Fruit fly (Drosophila melanogaster) whole organism: ENCODE measurements around the gene CG6125.

Experiments used
- CG8478 ChIP-seq: fragments of >200 bp; optimal IDR thresholded peaks from 2 replicates; lab custom pipeline; 2018; ENCODE audit warnings: inconsistent platforms
- Dll ChIP-seq: fragments of >200 bp; optimal IDR thresholded peaks from 2 replicates; lab custom pipeline; 2017
- EcR ChIP-seq, 2 experiments: fragments of >200 bp; optimal IDR thresholded peaks; 2 replicates each; lab custom pipeline; 2017; ENCODE audit warnings: missing biosample characterization in 2 of 2, missing genetic modification characterization in 2 of 2, missing genetic modification reagents in 2 of 2
- pan ChIP-seq: fragments of >200 bp; optimal IDR thresholded peaks from 2 replicates; lab custom pipeline; 2017
- psq ChIP-seq: fragments of >200 bp; optimal IDR thresholded peaks from 2 replicates; lab custom pipeline; 2017
- usp ChIP-seq: fragments of >200 bp; optimal IDR thresholded peaks from 2 replicates; lab custom pipeline; 2017; ENCODE audit warnings: missing biosample characterization, missing genetic modification characterization, mixed read lengths

The CG6125 gene

DNA sequence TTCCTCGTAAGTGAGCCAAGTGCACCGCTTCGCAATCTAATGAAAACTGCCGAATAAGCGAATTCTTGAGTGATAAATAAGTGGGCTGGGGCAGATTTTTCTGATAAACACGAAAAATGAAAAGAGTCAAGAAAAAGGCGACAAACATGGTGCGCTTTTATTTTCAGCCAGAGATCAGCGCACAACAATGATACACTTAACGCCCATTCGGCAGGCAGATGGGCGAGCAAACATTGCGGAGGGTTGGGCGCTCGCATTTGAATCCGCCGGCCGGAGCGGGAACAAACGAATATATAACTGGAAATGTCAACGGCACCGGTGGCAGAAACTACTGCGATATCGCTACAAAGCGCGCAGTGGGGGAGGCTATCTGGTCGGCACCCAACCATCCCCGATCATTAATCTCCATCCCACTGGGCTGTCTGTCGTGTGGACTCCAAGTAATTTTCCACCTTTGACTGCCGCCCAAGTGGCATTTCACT is at the start of gene CG6125:
Gene CG6125 (minus strand): TSS at position 51 of the 482 bp plus-strand sequence.
- TF ChIP-seq CG8478, result no peak
- TF ChIP-seq usp (GFP tag; lab: Kevin White, UChicago), result no peak
- no peak for TF ChIP-seq pan (lab: Kevin White, UChicago)
- no peak for TF ChIP-seq EcR (GFP tag; optimal IDR thresholded peaks at IDR 0.05; lab: Kevin White, UChicago)
- TF ChIP-seq psq (lab: Kevin White, UChicago), result no peak

- no peak for TF ChIP-seq EcR (GFP tag; optimal IDR thresholded peaks at IDR 0.05; lab: Kevin White, UChicago)
- no peak for TF ChIP-seq psq (lab: Kevin White, UChicago)
- no peak for TF ChIP-seq usp (GFP tag; lab: Kevin White, UChicago)
- TF ChIP-seq CG8478, result no peak
- TF ChIP-seq pan (lab: Kevin White, UChicago), result no peak
Measured at dm6 chr3R:15451344-15452107, 44.7 kb upstream of the CG6125 start.

dm6 chr3R:15448657-15449056 is 41.8 kb upstream of the CG6125 start:
- TF ChIP-seq CG8478 (no peak), pan (lab: Kevin White, UChicago) (no peak), EcR (GFP tag; optimal IDR thresholded peaks at IDR 0.05; lab: Kevin White, UChicago) (no peak), usp (GFP tag; lab: Kevin White, UChicago) (no peak), Dll (lab: Kevin White, UChicago) (peak; percentile 45), psq (lab: Kevin White, UChicago) (no peak)

dm6 chr3R:15447791-15448190 is 40.9 kb upstream of the CG6125 start:
- TF ChIP-seq psq (lab: Kevin White, UChicago) (no peak), Dll (lab: Kevin White, UChicago) (no peak), CG8478 (no peak), usp (GFP tag; lab: Kevin White, UChicago) (no peak), pan (lab: Kevin White, UChicago) (no peak), EcR (GFP tag; optimal IDR thresholded peaks at IDR 0.05; lab: Kevin White, UChicago) (no peak)

DNA sequence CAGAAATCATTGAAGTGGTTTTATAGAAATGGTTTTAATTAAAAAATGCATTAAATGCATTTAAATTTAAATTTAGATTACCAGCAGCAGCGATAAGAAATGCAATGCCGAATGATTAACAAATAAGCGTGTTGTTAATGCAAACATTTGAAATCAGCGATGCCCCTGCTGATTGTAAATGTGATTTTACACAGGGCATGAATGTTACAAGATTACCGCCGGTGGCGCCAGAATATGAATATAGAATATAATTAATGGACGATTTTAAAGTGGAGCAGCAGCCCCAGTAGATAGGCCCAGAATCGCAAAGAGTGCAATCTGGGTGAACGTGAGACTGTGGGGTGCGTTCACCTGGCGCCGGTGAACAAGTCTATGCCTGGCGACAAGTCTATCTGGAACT is 39.3 kb upstream of the CG6125 start:
- no peak for TF ChIP-seq Dll (lab: Kevin White, UChicago)
- TF ChIP-seq psq (lab: Kevin White, UChicago), result no peak
- no peak for TF ChIP-seq pan (lab: Kevin White, UChicago)
- no peak for TF ChIP-seq EcR (GFP tag; optimal IDR thresholded peaks at IDR 0.05; lab: Kevin White, UChicago)
- no peak for TF ChIP-seq usp (GFP tag; lab: Kevin White, UChicago)
- no peak for TF ChIP-seq CG8478

dm6 chr3R:15439669-15440068 is 32.8 kb upstream of the CG6125 start, which contains the start of gene Act88F:
Gene Act88F (plus strand): TSS chr3R:15439969.
- TF ChIP-seq EcR (GFP tag; optimal IDR thresholded peaks at IDR 0.05; lab: Kevin White, UChicago) (no peak), pan (lab: Kevin White, UChicago) (no peak), psq (lab: Kevin White, UChicago) (no peak), usp (GFP tag; lab: Kevin White, UChicago) (no peak), CG8478 (no peak), Dll (lab: Kevin White, UChicago) (no peak)

DNA sequence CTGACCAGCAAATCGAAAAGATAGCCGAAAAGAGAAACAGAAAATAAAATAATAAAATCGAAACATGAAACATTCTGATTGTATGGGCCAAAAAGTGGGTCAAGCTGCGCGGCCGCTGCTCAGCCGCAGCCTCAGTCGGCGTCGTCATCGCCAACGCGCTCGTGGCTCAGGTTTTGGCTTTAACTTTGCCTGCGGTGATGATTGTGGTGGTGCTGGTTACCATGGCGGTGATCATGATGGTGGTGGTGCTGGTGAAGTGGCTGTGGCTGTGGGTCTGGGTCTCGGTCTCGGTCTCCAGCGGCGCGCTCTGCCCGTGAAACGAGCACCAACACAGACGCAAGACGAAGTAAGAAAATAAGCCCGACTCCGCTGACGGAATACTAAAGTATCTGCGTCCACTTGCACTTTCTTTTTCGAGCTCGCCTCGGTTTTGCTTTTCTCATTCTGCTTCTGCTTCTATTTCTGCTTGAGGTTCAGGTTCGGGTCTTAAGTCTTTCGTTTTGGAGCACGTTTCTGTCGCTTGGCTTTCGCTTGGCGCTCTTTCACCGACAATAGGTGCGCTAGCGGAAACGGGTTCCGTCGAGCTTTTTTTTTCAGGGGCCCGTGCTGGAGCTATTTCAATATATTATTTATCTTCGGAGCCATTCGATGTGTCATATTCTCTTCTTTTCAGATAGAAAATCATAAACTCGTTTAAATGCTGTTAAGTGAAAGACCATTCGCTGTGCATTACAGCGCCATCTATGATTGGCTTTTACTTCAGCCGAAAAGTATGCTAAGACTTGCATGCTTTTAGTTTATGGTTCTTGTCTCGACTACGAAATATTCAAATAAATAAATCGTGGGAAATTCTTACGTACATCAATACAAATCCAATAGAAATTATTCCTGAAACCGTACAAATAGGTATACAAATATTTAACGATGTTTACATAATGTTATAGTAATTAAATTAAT is 30.9 kb upstream of the CG6125 start:
- TF ChIP-seq CG8478 (no peak), Dll (lab: Kevin White, UChicago) (no peak), EcR (GFP tag; optimal IDR thresholded peaks at IDR 0.05; lab: Kevin White, UChicago) (no peak), psq (lab: Kevin White, UChicago) (no peak), pan (lab: Kevin White, UChicago) (no peak), usp (GFP tag; lab: Kevin White, UChicago) (no peak)

dm6 chr3R:15436799-15437198 is 29.9 kb upstream of the CG6125 start:
- no peak for TF ChIP-seq Dll (lab: Kevin White, UChicago)
- no peak for TF ChIP-seq CG8478
- no peak for TF ChIP-seq EcR (GFP tag; optimal IDR thresholded peaks at IDR 0.05; lab: Kevin White, UChicago)
- TF ChIP-seq psq (lab: Kevin White, UChicago), result no peak
- TF ChIP-seq pan (lab: Kevin White, UChicago), result no peak
- no peak for TF ChIP-seq usp (GFP tag; lab: Kevin White, UChicago)

- no peak for TF ChIP-seq usp (GFP tag; lab: Kevin White, UChicago)
- no peak for TF ChIP-seq pan (lab: Kevin White, UChicago)
- no peak for TF ChIP-seq Dll (lab: Kevin White, UChicago)
- TF ChIP-seq CG8478, result no peak
- TF ChIP-seq psq (lab: Kevin White, UChicago), result no peak
- no peak for TF ChIP-seq EcR (GFP tag; optimal IDR thresholded peaks at IDR 0.05; lab: Kevin White, UChicago)
Measured at dm6 chr3R:15434676-15435075, 27.8 kb upstream of the CG6125 start, which contains the start of gene CG6118. Gene CG6118 (minus strand): TSS chr3R:15434738.

DNA sequence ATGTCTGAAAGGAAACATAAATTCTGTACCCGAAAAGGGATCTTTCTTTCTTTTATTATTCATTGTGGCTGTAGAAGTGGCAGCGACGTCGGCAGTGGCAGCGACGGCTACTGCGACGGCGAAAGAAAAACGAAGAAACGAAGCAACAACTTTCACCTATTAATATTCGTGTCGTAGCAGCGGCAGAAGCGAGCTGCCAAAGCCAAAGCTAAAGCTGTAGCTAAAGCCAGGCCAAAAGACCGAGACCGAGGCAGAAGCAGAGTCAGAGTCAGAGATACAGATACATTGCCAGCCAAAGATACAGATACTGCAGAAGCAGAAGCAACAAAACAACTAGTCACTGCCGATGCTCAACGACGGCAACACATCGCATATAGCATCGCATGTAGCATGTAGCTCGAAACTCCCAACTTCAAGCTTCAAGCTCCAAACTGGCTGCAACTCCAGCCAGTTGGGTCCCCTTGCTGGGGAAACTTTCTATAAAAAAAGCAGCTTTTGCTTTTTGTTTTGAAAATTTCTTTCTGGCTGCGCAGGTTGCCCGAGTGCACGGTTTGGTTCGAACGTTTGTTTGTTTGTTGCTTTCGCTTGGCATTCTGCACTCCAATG is 26.6 kb upstream of the CG6125 start:
- TF ChIP-seq CG8478 (no peak), pan (lab: Kevin White, UChicago) (no peak), EcR (GFP tag; optimal IDR thresholded peaks at IDR 0.05; lab: Kevin White, UChicago) (no peak), usp (GFP tag; lab: Kevin White, UChicago) (no peak), psq (lab: Kevin White, UChicago) (no peak), Dll (lab: Kevin White, UChicago) (no peak)
